Worm (Caenorhabditis elegans) whole organism, L2 larva: ENCODE measurements around the gene sru-20.

Source experiments
- C34F6.9 ChIP-seq: fragments of 150-350 bp; optimal IDR thresholded peaks from 2 replicates; lab custom pipeline; 2014; ENCODE audit warnings: missing biosample characterization, missing genetic modification characterization
- R02D3.7 ChIP-seq: fragments of 150-350 bp; optimal IDR thresholded peaks from 2 replicates; lab custom pipeline; 2014; ENCODE audit warnings: missing biosample characterization, missing genetic modification characterization
- alr-1 ChIP-seq: fragments of 150-350 bp; optimal IDR thresholded peaks from 2 replicates; lab custom pipeline; 2014; ENCODE audit warnings: missing biosample characterization, missing genetic modification characterization
- blmp-1 ChIP-seq: sonication (generic microtip); optimal IDR thresholded peaks from 2 replicates; lab custom pipeline; 2017; ENCODE audit warnings: missing genetic modification characterization, mild to moderate bottlenecking, missing compliant biosample characterization, antibody characterized with exemption, moderate library complexity; ENCODE audit not compliant: insufficient read depth
- ceh-16 ChIP-seq: fragments of 150-350 bp; optimal IDR thresholded peaks from 2 replicates; lab custom pipeline; 2014; ENCODE audit warnings: missing biosample characterization, missing genetic modification characterization
- ceh-82 ChIP-seq: fragments of 150-350 bp; optimal IDR thresholded peaks from 2 replicates; lab custom pipeline; 2014; ENCODE audit warnings: missing biosample characterization, missing genetic modification characterization
- crh-2 ChIP-seq: sonication (generic microtip); optimal IDR thresholded peaks from 2 replicates; lab custom pipeline; 2017; ENCODE audit warnings: missing biosample characterization, missing genetic modification characterization
- dmd-4 ChIP-seq: sonication (generic microtip); optimal IDR thresholded peaks from 2 replicates; lab custom pipeline; 2017; ENCODE audit warnings: missing biosample characterization, missing genetic modification characterization
- egl-27 ChIP-seq: sonication (generic microtip); optimal IDR thresholded peaks from 3 replicates; lab custom pipeline; 2017; ENCODE audit warnings: missing biosample characterization, missing genetic modification reagents, missing genetic modification characterization
- elt-1 ChIP-seq: fragments of 150-350 bp; optimal IDR thresholded peaks from 2 replicates; lab custom pipeline; 2014; ENCODE audit warnings: missing biosample characterization, missing genetic modification characterization
- elt-3 ChIP-seq: sonication (generic microtip); optimal IDR thresholded peaks from 2 replicates; lab custom pipeline; 2017; ENCODE audit warnings: missing biosample characterization, missing genetic modification characterization
- fos-1 ChIP-seq: fragments of 150-350 bp; optimal IDR thresholded peaks from 2 replicates; lab custom pipeline; 2014; ENCODE audit warnings: missing biosample characterization, missing genetic modification characterization
- gmeb-1 ChIP-seq: fragments of 150-350 bp; optimal IDR thresholded peaks from 2 replicates; lab custom pipeline; 2014; ENCODE audit warnings: missing biosample characterization, missing genetic modification characterization
- lin-11 ChIP-seq: fragments of 150-350 bp; sonication (generic microtip); optimal IDR thresholded peaks from 2 replicates; lab custom pipeline; 2014; ENCODE audit warnings: missing biosample characterization, missing genetic modification characterization, inconsistent platforms, mixed read lengths
- lin-13 ChIP-seq: fragments of 150-350 bp; optimal IDR thresholded peaks from 2 replicates; lab custom pipeline; 2014; ENCODE audit warnings: missing biosample characterization, missing genetic modification reagents, missing genetic modification characterization
- lin-39 ChIP-seq: fragments of 150-350 bp; optimal IDR thresholded peaks from 2 replicates; lab custom pipeline; 2014; ENCODE audit warnings: missing biosample characterization, missing genetic modification reagents, missing genetic modification characterization
- lsy-2 ChIP-seq, 2 experiments: fragments of 150-350 bp in 1 of 2; sonication (generic microtip) in 1 of 2; optimal IDR thresholded peaks; 2 replicates each; lab custom pipeline; 2014 to 2017; ENCODE audit warnings: missing biosample characterization in 2 of 2, missing genetic modification characterization in 2 of 2
- mdl-1 ChIP-seq, 2 experiments: fragments of 150-350 bp in 1 of 2; sonication (generic microtip) in 1 of 2; optimal IDR thresholded peaks; 2 replicates each; lab custom pipeline; 2017; ENCODE audit warnings: missing biosample characterization in 2 of 2, missing genetic modification characterization in 2 of 2
- nhr-10 ChIP-seq: sonication (generic microtip); optimal IDR thresholded peaks from 2 replicates; lab custom pipeline; 2017; ENCODE audit warnings: missing biosample characterization, missing genetic modification characterization
- nhr-12 ChIP-seq: fragments of 150-350 bp; optimal IDR thresholded peaks from 2 replicates; lab custom pipeline; 2014; ENCODE audit warnings: missing biosample characterization, missing genetic modification characterization
- nhr-129 ChIP-seq: fragments of 150-350 bp; optimal IDR thresholded peaks from 2 replicates; lab custom pipeline; 2014; ENCODE audit warnings: missing biosample characterization, missing genetic modification characterization
- nhr-21 ChIP-seq: fragments of 150-350 bp; optimal IDR thresholded peaks from 2 replicates; lab custom pipeline; 2014; ENCODE audit warnings: missing biosample characterization, missing genetic modification characterization
- nhr-23 ChIP-seq: fragments of 150-350 bp; optimal IDR thresholded peaks from 2 replicates; lab custom pipeline; 2014; ENCODE audit warnings: missing biosample characterization, missing genetic modification reagents, missing genetic modification characterization
- nhr-237 ChIP-seq: fragments of 150-350 bp; optimal IDR thresholded peaks from 2 replicates; lab custom pipeline; 2014; ENCODE audit warnings: missing biosample characterization, missing genetic modification characterization
- nhr-25 ChIP-seq: fragments of 150-350 bp; sonication (generic microtip); optimal IDR thresholded peaks from 3 replicates; lab custom pipeline; 2014; ENCODE audit warnings: missing biosample characterization, missing genetic modification characterization
- nhr-77 ChIP-seq: fragments of 150-350 bp; optimal IDR thresholded peaks from 2 replicates; lab custom pipeline; 2014; ENCODE audit warnings: missing biosample characterization, missing genetic modification characterization
- peb-1 ChIP-seq: fragments of 150-350 bp; optimal IDR thresholded peaks from 2 replicates; lab custom pipeline; 2014; ENCODE audit warnings: missing biosample characterization, missing genetic modification characterization
- sem-4 ChIP-seq: fragments of 150-350 bp; optimal IDR thresholded peaks from 2 replicates; lab custom pipeline; 2014; ENCODE audit warnings: missing biosample characterization, missing genetic modification reagents, missing genetic modification characterization
- sma-9 ChIP-seq, 2 experiments: fragments of 150-350 bp in 1 of 2; sonication (generic microtip) in 1 of 2; optimal IDR thresholded peaks; 2 replicates each; lab custom pipeline; 2014 to 2016; ENCODE audit warnings: missing genetic modification characterization in 2 of 2, mild to moderate bottlenecking in 1 of 2, missing biosample characterization in 1 of 2, missing compliant biosample characterization in 1 of 2, missing genetic modification reagents in 1 of 2, moderate library complexity in 1 of 2
- snpc-4 ChIP-seq: fragments of 150-350 bp; optimal IDR thresholded peaks from 2 replicates; lab custom pipeline; 2014; ENCODE audit warnings: missing biosample characterization, missing genetic modification characterization
- unc-39 ChIP-seq: fragments of 150-350 bp; optimal IDR thresholded peaks from 2 replicates; lab custom pipeline; 2014; ENCODE audit warnings: missing biosample characterization, missing genetic modification characterization
- unc-55 ChIP-seq: fragments of 150-350 bp; sonication (generic microtip); optimal IDR thresholded peaks from 3 replicates; lab custom pipeline; 2014; ENCODE audit warnings: missing biosample characterization, missing genetic modification reagents, missing genetic modification characterization
- unc-62 ChIP-seq: fragments of 150-350 bp; optimal IDR thresholded peaks from 2 replicates; lab custom pipeline; 2014; ENCODE audit warnings: missing biosample characterization, missing genetic modification reagents, missing genetic modification characterization
- zag-1 ChIP-seq: fragments of 150-350 bp; optimal IDR thresholded peaks from 2 replicates; lab custom pipeline; 2014; ENCODE audit warnings: missing biosample characterization, missing genetic modification characterization
- ztf-1 ChIP-seq: fragments of 200-800 bp; sonication (Bioruptor generic); conservative IDR thresholded peaks from 2 replicates; pipeline ENCODE4 v1.3.6; 2022; ENCODE audit warnings: missing genetic modification characterization, missing compliant biosample characterization
- ztf-11 ChIP-seq: sonication (generic microtip); optimal IDR thresholded peaks from 2 replicates; lab custom pipeline; 2017; ENCODE audit warnings: missing biosample characterization, missing genetic modification characterization
- ztf-4 ChIP-seq: fragments of 150-350 bp; optimal IDR thresholded peaks from 2 replicates; lab custom pipeline; 2014; ENCODE audit warnings: missing biosample characterization, missing genetic modification characterization

The sru-20 gene

ce11 chrIV:12527217-12527616 lies 31.9 kb downstream of the sru-20 start, which contains the start of gene F53B2.8 (continued):
- no peak for TF ChIP-seq elt-1 (tag; lab: Kevin White, UChicago)
- peak; percentile 9 for TF ChIP-seq nhr-10 (tag; lab: Kevin White, UChicago)
- no peak for TF ChIP-seq unc-39 (tag; lab: Kevin White, UChicago)
- TF ChIP-seq sem-4 (tag; lab: Kevin White, UChicago), result no peak
- TF ChIP-seq egl-27 (tag; lab: Kevin White, UChicago), result no peak
- TF ChIP-seq C34F6.9 (tag; lab: Kevin White, UChicago), result peak; percentile 22
- TF ChIP-seq gmeb-1, result peak; percentile 71
- peak; percentile 75 for TF ChIP-seq crh-2 (tag; lab: Kevin White, UChicago)
- no peak for TF ChIP-seq nhr-21 (tag; lab: Kevin White, UChicago)
- no peak for TF ChIP-seq blmp-1
- no peak for TF ChIP-seq lin-39
- TF ChIP-seq alr-1 (tag; lab: Kevin White, UChicago), result no peak
- no peak for TF ChIP-seq ztf-4 (tag; lab: Kevin White, UChicago)

ce11 chrIV:12531047-12531446 lies 35.8 kb downstream of the sru-20 start, which contains the start of gene F53B2.5:
TSS of gene F53B2.5 (minus strand) at chrIV:12531147.
- TF ChIP-seq nhr-237 (tag; lab: Kevin White, UChicago), result no peak
- TF ChIP-seq ceh-16 (tag; lab: Kevin White, UChicago), result no peak
- TF ChIP-seq peb-1, result no peak
- no peak for TF ChIP-seq fos-1 (tag; lab: Kevin White, UChicago)
- TF ChIP-seq ceh-82 (tag; lab: Kevin White, UChicago), result no peak
- no peak for TF ChIP-seq blmp-1
- no peak for TF ChIP-seq lin-11 (tag; lab: Kevin White, UChicago)
- TF ChIP-seq sma-9 (GFP tag; optimal IDR thresholded peaks at IDR 0.05; lab: Kevin White, UChicago), result no peak
- TF ChIP-seq sma-9 (tag; optimal IDR thresholded peaks at IDR 0.05; lab: Kevin White, UChicago), result no peak
- no peak for TF ChIP-seq unc-55 (GFP tag; lab: Kevin White, UChicago)
- TF ChIP-seq crh-2 (tag; lab: Kevin White, UChicago), result no peak
- no peak for TF ChIP-seq R02D3.7 (tag; lab: Kevin White, UChicago)
- no peak for TF ChIP-seq sem-4 (tag; lab: Kevin White, UChicago)
- no peak for TF ChIP-seq lin-13
- TF ChIP-seq lsy-2 (tag; optimal IDR thresholded peaks at IDR 0.05; lab: Kevin White, UChicago), result no peak
- no peak for TF ChIP-seq dmd-4
- TF ChIP-seq ztf-11 (tag; lab: Kevin White, UChicago), result no peak
- TF ChIP-seq ztf-1 (GFP tag; lab: Robert Waterston, UW), result no peak
- TF ChIP-seq C34F6.9 (tag; lab: Kevin White, UChicago), result no peak
- TF ChIP-seq unc-62 (GFP tag; lab: Kevin White, UChicago), result no peak

ce11 chrIV:12531464-12531863 lies 36.2 kb downstream of the sru-20 start:
- TF ChIP-seq ceh-16 (tag; lab: Kevin White, UChicago), result peak; percentile 89
- TF ChIP-seq lsy-2 (tag; optimal IDR thresholded peaks at IDR 0.05; lab: Kevin White, UChicago), result no peak
- no peak for TF ChIP-seq fos-1 (tag; lab: Kevin White, UChicago)
- peak; percentile 71 for TF ChIP-seq elt-1 (tag; lab: Kevin White, UChicago)
- TF ChIP-seq nhr-25 (tag; lab: Kevin White, UChicago), result peak; percentile 3
- no peak for TF ChIP-seq nhr-12 (tag; lab: Kevin White, UChicago)

- TF ChIP-seq ztf-11 (tag; lab: Kevin White, UChicago), result no peak
Measured at ce11 chrIV:12536358-12536757, 41.1 kb downstream of the sru-20 start.

ce11 chrIV:12537694-12538093 lies 42.4 kb downstream of the sru-20 start:
- TF ChIP-seq peb-1, result no peak
- no peak for TF ChIP-seq nhr-25 (tag; lab: Kevin White, UChicago)
- TF ChIP-seq mdl-1 (tag; optimal IDR thresholded peaks at IDR 0.05; lab: Kevin White, UChicago), result no peak
- no peak for TF ChIP-seq sma-9 (GFP tag; optimal IDR thresholded peaks at IDR 0.05; lab: Kevin White, UChicago)
- no peak for TF ChIP-seq sma-9 (tag; optimal IDR thresholded peaks at IDR 0.05; lab: Kevin White, UChicago)
- no peak for TF ChIP-seq lin-11 (tag; lab: Kevin White, UChicago)
- TF ChIP-seq ztf-4 (tag; lab: Kevin White, UChicago), result no peak
- TF ChIP-seq zag-1 (tag; lab: Kevin White, UChicago), result no peak
- TF ChIP-seq alr-1 (tag; lab: Kevin White, UChicago), result no peak
- TF ChIP-seq unc-39 (tag; lab: Kevin White, UChicago), result no peak
- no peak for TF ChIP-seq snpc-4
- no peak for TF ChIP-seq gmeb-1
- TF ChIP-seq unc-55 (GFP tag; lab: Kevin White, UChicago), result no peak
- TF ChIP-seq lsy-2 (tag; optimal IDR thresholded peaks at IDR 0.05; lab: Kevin White, UChicago), result no peak
- no peak for TF ChIP-seq nhr-23 (tag; lab: Kevin White, UChicago)
- no peak for TF ChIP-seq elt-3 (tag; lab: Kevin White, UChicago)
- no peak for TF ChIP-seq ztf-11 (tag; lab: Kevin White, UChicago)
- TF ChIP-seq nhr-77 (tag; lab: Kevin White, UChicago), result no peak
- no peak for TF ChIP-seq nhr-129 (tag; lab: Kevin White, UChicago)
- TF ChIP-seq nhr-12 (tag; lab: Kevin White, UChicago), result no peak
- no peak for TF ChIP-seq egl-27 (tag; lab: Kevin White, UChicago)
